Fruit fly (Drosophila melanogaster) whole organism, embryonic: ENCODE measurements around the gene CG32195.

Experiments used
- ATbp ChIP-seq: fragments of 200-800 bp; sonication (Bioruptor generic); optimal IDR thresholded peaks from 2 replicates; lab custom pipeline; 2017; ENCODE audit warnings: missing biosample characterization, mild to moderate bottlenecking, missing genetic modification characterization, missing genetic modification reagents
- Atf3 ChIP-seq: fragments of 200-800 bp; sonication (Bioruptor generic); optimal IDR thresholded peaks from 3 replicates; lab custom pipeline; 2016; ENCODE audit warnings: missing biosample characterization, missing genetic modification characterization
- Bdp1 ChIP-seq: fragments of 200-800 bp; sonication (Bioruptor generic); optimal IDR thresholded peaks from 3 replicates; lab custom pipeline; 2016; ENCODE audit warnings: missing biosample characterization, missing genetic modification characterization
- CG10147 ChIP-seq: fragments of 200-800 bp; sonication (Bioruptor generic); optimal IDR thresholded peaks from 2 replicates; lab custom pipeline; 2019; ENCODE audit warnings: missing biosample characterization, mild to moderate bottlenecking, missing genetic modification characterization, moderate library complexity
- CG10366 ChIP-seq: fragments of 200-800 bp; sonication (Bioruptor generic); IDR thresholded peaks from 2 replicates; pipeline ENCODE4 v1.3.6; 2022; ENCODE audit warnings: missing biosample characterization, missing genetic modification characterization
- CG11085 ChIP-seq: fragments of 200-800 bp; sonication (Bioruptor generic); IDR thresholded peaks from 2 replicates; pipeline ENCODE4 v1.3.6; 2022; ENCODE audit warnings: missing biosample characterization, missing genetic modification characterization
- CG11398 ChIP-seq: fragments of 200-800 bp; sonication (Bioruptor generic); optimal IDR thresholded peaks from 2 replicates; lab custom pipeline; 2016; ENCODE audit warnings: missing biosample characterization, missing genetic modification characterization
- CG11723 ChIP-seq: fragments of 200-800 bp; sonication (Bioruptor generic); optimal IDR thresholded peaks from 2 replicates; lab custom pipeline; 2017; ENCODE audit warnings: missing biosample characterization, mild to moderate bottlenecking, missing genetic modification characterization
- CG12391 ChIP-seq: fragments of 200-800 bp; sonication (Bioruptor generic); optimal IDR thresholded peaks from 3 replicates; lab custom pipeline; 2018; ENCODE audit warnings: missing biosample characterization, mild to moderate bottlenecking, missing genetic modification characterization, moderate library complexity
- CG12659 ChIP-seq: fragments of 200-800 bp; sonication (Bioruptor generic); optimal IDR thresholded peaks from 3 replicates; lab custom pipeline; 2017; ENCODE audit warnings: mild to moderate bottlenecking, missing biosample characterization, missing genetic modification reagents, missing genetic modification characterization
- CG13894 ChIP-seq: fragments of 200-800 bp; sonication (Bioruptor generic); optimal IDR thresholded peaks from 3 replicates; lab custom pipeline; 2018; ENCODE audit warnings: missing biosample characterization, mild to moderate bottlenecking, missing genetic modification characterization, moderate library complexity
- CG15269 ChIP-seq: fragments of 200-800 bp; sonication (Bioruptor generic); optimal IDR thresholded peaks from 2 replicates; lab custom pipeline; 2018; ENCODE audit warnings: missing biosample characterization, mild to moderate bottlenecking, missing genetic modification characterization, moderate library complexity
- CG17186 ChIP-seq: fragments of 200-800 bp; sonication (Bioruptor generic); optimal IDR thresholded peaks from 3 replicates; lab custom pipeline; 2017; ENCODE audit warnings: missing biosample characterization, missing genetic modification reagents, missing genetic modification characterization
- CG17361 ChIP-seq: fragments of 200-800 bp; sonication (Bioruptor generic); IDR thresholded peaks from 3 replicates; pipeline ENCODE4 v1.3.6; 2022; ENCODE audit warnings: missing biosample characterization, missing genetic modification characterization
- CG17568 ChIP-seq: fragments of 200-800 bp; sonication (Bioruptor generic); optimal IDR thresholded peaks from 2 replicates; lab custom pipeline; 2018; ENCODE audit warnings: missing biosample characterization, mild to moderate bottlenecking, missing genetic modification characterization, moderate library complexity
- CG1832 ChIP-seq: fragments of 200-800 bp; sonication (Bioruptor generic); optimal IDR thresholded peaks from 2 replicates; lab custom pipeline; 2017; ENCODE audit warnings: missing biosample characterization, mild to moderate bottlenecking, missing genetic modification characterization, inconsistent platforms
- CG30020 ChIP-seq: fragments of 200-800 bp; optimal IDR thresholded peaks from 2 replicates; lab custom pipeline; 2019; ENCODE audit warnings: missing biosample characterization, mild to moderate bottlenecking, missing genetic modification characterization, moderate library complexity
- CG30403 ChIP-seq: fragments of 200-800 bp; sonication (Bioruptor generic); optimal IDR thresholded peaks from 3 replicates; lab custom pipeline; 2016; ENCODE audit warnings: missing biosample characterization, missing genetic modification characterization
- CG31365 ChIP-seq: fragments of 200-800 bp; sonication (Bioruptor generic); optimal IDR thresholded peaks from 2 replicates; lab custom pipeline; 2018; ENCODE audit warnings: missing biosample characterization, mild to moderate bottlenecking, missing genetic modification characterization
- CG6254 ChIP-seq: fragments of 200-800 bp; sonication (Bioruptor generic); optimal IDR thresholded peaks from 3 replicates; lab custom pipeline; 2017; ENCODE audit warnings: mild to moderate bottlenecking, missing biosample characterization, missing genetic modification reagents, missing genetic modification characterization
- CG6654 ChIP-seq: fragments of 200-800 bp; sonication (Bioruptor generic); optimal IDR thresholded peaks from 2 replicates; lab custom pipeline; 2017; ENCODE audit warnings: missing biosample characterization, mild to moderate bottlenecking, missing genetic modification characterization
- CG7357 ChIP-seq: fragments of 200-800 bp; sonication (Bioruptor generic); IDR thresholded peaks from 3 replicates; pipeline ENCODE4 v1.3.6; 2022; ENCODE audit warnings: missing biosample characterization, missing genetic modification characterization
- CG7372 ChIP-seq: fragments of 200-800 bp; sonication (Bioruptor generic); IDR thresholded peaks from 2 replicates; pipeline ENCODE4 v1.3.6; 2022; ENCODE audit warnings: missing biosample characterization, missing genetic modification characterization
- CG9215 ChIP-seq: fragments of 200-800 bp; sonication (Bioruptor generic); IDR thresholded peaks from 2 replicates; pipeline ENCODE4 v1.3.6; 2022; ENCODE audit warnings: missing biosample characterization, missing genetic modification characterization
- Doc2 ChIP-seq: fragments of 200-800 bp; sonication (Bioruptor generic); IDR thresholded peaks from 2 replicates; pipeline ENCODE4 v1.3.6; 2022; ENCODE audit warnings: missing biosample characterization, missing genetic modification characterization
- Fer2 ChIP-seq: fragments of 200-800 bp; sonication (Bioruptor generic); optimal IDR thresholded peaks from 2 replicates; lab custom pipeline; 2018; ENCODE audit warnings: missing biosample characterization, mild to moderate bottlenecking, missing genetic modification characterization, moderate library complexity
- Lpt ChIP-seq: fragments of >200 bp; optimal IDR thresholded peaks from 2 replicates; lab custom pipeline; 2018; ENCODE audit warnings: missing biosample characterization, missing genetic modification characterization
- Med ChIP-seq: fragments of 200-800 bp; sonication (Bioruptor generic); peaks from one replicate; lab custom pipeline; 2016; ENCODE audit warnings: missing biosample characterization, missing genetic modification characterization, mild to moderate bottlenecking, inconsistent platforms, moderate library complexity
- Nf-YA ChIP-seq: fragments of 200-800 bp; sonication (Bioruptor generic); IDR thresholded peaks from 2 replicates; pipeline ENCODE4 v1.3.6; 2022; ENCODE audit warnings: missing biosample characterization, missing genetic modification characterization
- Nf-YB ChIP-seq: fragments of 200-800 bp; sonication (Bioruptor generic); optimal IDR thresholded peaks from 3 replicates; lab custom pipeline; 2019; ENCODE audit warnings: missing biosample characterization, mild to moderate bottlenecking, missing genetic modification characterization, moderate library complexity
- Ptx1 ChIP-seq: fragments of 200-800 bp; sonication (Bioruptor generic); IDR thresholded peaks from 2 replicates; pipeline ENCODE4 v1.3.6; 2022; ENCODE audit warnings: missing biosample characterization, missing genetic modification characterization
- Sox102F ChIP-seq: fragments of 200-800 bp; sonication (Bioruptor generic); optimal IDR thresholded peaks from 2 replicates; lab custom pipeline; 2018; ENCODE audit warnings: missing biosample characterization, mild to moderate bottlenecking, missing genetic modification characterization, moderate library complexity
- Ssrp ChIP-seq: fragments of 200-800 bp; sonication (Bioruptor generic); optimal IDR thresholded peaks from 2 replicates; lab custom pipeline; 2018; ENCODE audit warnings: missing biosample characterization, mild to moderate bottlenecking, missing genetic modification characterization, moderate library complexity
- Usf ChIP-seq: fragments of 200-800 bp; sonication (Bioruptor generic); optimal IDR thresholded peaks from 2 replicates; lab custom pipeline; 2017; ENCODE audit warnings: missing genotype, missing biosample characterization, missing genetic modification characterization
- Xrp1 ChIP-seq: fragments of 200-800 bp; sonication (Bioruptor generic); IDR thresholded peaks from 2 replicates; pipeline ENCODE4 v1.3.6; 2022; ENCODE audit warnings: missing biosample characterization, missing genetic modification characterization
- ab ChIP-seq: fragments of 200-800 bp; sonication (Bioruptor generic); optimal IDR thresholded peaks from 2 replicates; lab custom pipeline; 2016; ENCODE audit warnings: missing biosample characterization, missing genetic modification characterization
- caup ChIP-seq: fragments of 200-800 bp; sonication (Bioruptor generic); optimal IDR thresholded peaks from 3 replicates; lab custom pipeline; 2017; ENCODE audit warnings: missing biosample characterization, mild to moderate bottlenecking, missing genetic modification characterization, moderate library complexity; ENCODE audit not compliant: severe bottlenecking
- chn ChIP-seq: fragments of 200-800 bp; sonication (Bioruptor generic); optimal IDR thresholded peaks from 2 replicates; lab custom pipeline; 2016; ENCODE audit warnings: missing biosample characterization, missing genetic modification characterization
- dmrt99B ChIP-seq: fragments of 200-800 bp; sonication (Bioruptor generic); optimal IDR thresholded peaks from 2 replicates; lab custom pipeline; 2018; ENCODE audit warnings: missing biosample characterization, mild to moderate bottlenecking, missing genetic modification characterization, moderate library complexity
- eve ChIP-seq, 2 experiments: fragments of >200 bp; optimal IDR thresholded peaks; 2 replicates each; lab custom pipeline; 2017; ENCODE audit warnings: missing biosample characterization in 2 of 2, missing genetic modification characterization in 2 of 2
- exex ChIP-seq: fragments of 200-800 bp; sonication (Bioruptor generic); optimal IDR thresholded peaks from 4 replicates; lab custom pipeline; 2018; ENCODE audit warnings: missing biosample characterization, mild to moderate bottlenecking, missing genetic modification characterization, moderate library complexity
- grn ChIP-seq: fragments of 200-800 bp; sonication (Bioruptor generic); optimal IDR thresholded peaks from 3 replicates; lab custom pipeline; 2017; ENCODE audit warnings: missing biosample characterization, missing genetic modification characterization
- gro ChIP-seq: fragments of 200-800 bp; sonication (Bioruptor generic); optimal IDR thresholded peaks from 2 replicates; lab custom pipeline; 2016; ENCODE audit warnings: missing biosample characterization, missing genetic modification characterization
- jing ChIP-seq: fragments of 200-800 bp; sonication (Bioruptor generic); optimal IDR thresholded peaks from 2 replicates; lab custom pipeline; 2018; ENCODE audit warnings: missing biosample characterization, mild to moderate bottlenecking, missing genetic modification characterization
- lab ChIP-seq: fragments of 200-800 bp; sonication (Bioruptor generic); optimal IDR thresholded peaks from 3 replicates; lab custom pipeline; 2017; ENCODE audit warnings: missing biosample characterization, missing genetic modification characterization, mild to moderate bottlenecking, moderate library complexity, missing genetic modification reagents
- mam ChIP-seq: fragments of 200-800 bp; sonication (Bioruptor generic); optimal IDR thresholded peaks from 3 replicates; lab custom pipeline; 2016; ENCODE audit warnings: missing biosample characterization, missing genetic modification characterization
- org-1 ChIP-seq: fragments of 200-800 bp; sonication (Bioruptor generic); optimal IDR thresholded peaks from 2 replicates; lab custom pipeline; 2017; ENCODE audit warnings: missing biosample characterization, missing genetic modification characterization
- sima ChIP-seq: fragments of 200-800 bp; sonication (Bioruptor generic); optimal IDR thresholded peaks from 2 replicates; lab custom pipeline; 2016; ENCODE audit warnings: missing biosample characterization, missing genetic modification characterization
- slbo ChIP-seq: fragments of 200-800 bp; sonication (Bioruptor generic); IDR thresholded peaks from 2 replicates; pipeline ENCODE4 v1.3.6; 2022; ENCODE audit warnings: missing biosample characterization, missing genetic modification characterization
- unpg ChIP-seq: fragments of 200-800 bp; sonication (Bioruptor generic); optimal IDR thresholded peaks from 3 replicates; lab custom pipeline; 2018; ENCODE audit warnings: missing biosample characterization, mild to moderate bottlenecking, missing genetic modification characterization, moderate library complexity
- z ChIP-seq: fragments of 200-800 bp; sonication (Bioruptor generic); IDR thresholded peaks from 3 replicates; pipeline ENCODE4 v1.3.6; 2022; ENCODE audit warnings: missing biosample characterization, missing genetic modification characterization

The CG32195 gene

DNA sequence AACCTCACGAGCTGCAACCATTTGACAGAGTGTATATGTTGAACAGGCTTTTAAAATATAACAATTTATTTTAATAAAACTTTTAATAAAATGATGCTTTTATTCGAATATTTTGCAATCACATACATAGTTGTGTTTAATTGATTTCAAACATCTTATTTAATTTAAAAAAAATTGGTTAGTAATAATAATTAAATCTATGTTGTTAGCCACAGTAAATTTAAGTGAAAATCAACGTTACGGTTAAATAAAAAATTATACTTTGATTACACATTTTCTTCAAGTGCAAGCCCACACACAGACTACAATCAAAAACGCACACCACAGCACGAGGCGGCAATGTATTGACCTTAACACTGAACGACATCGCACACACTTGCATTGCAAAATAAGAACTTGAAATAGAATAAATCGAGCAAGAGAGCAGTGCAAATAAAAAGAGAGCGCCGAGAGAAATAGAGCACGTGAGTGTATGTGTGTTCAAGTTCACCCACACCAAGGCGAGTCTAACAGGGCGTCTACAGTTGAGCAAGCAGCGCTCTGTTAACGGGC, 49.7 kb upstream of the CG32195 start (continued):
- TF ChIP-seq CG15269 (tag; lab: Kevin White, UChicago) (peak; percentile 47), Med (GFP tag; lab: Kevin White, UChicago) (no peak), CG6654 (GFP tag; lab: Kevin White, UChicago) (no peak), Fer2 (no peak), Doc2 (GFP tag; lab: Robert Waterston, UW) (no peak), CG12659 (no peak), ab (GFP tag; lab: Kevin White, UChicago) (no peak), CG12391 (tag; lab: Kevin White, UChicago) (peak; percentile 56), gro (GFP tag; lab: Kevin White, UChicago) (no peak), CG7357 (GFP tag; lab: Robert Waterston, UW) (no peak), slbo (peak; percentile 46), CG9215 (GFP tag; lab: Robert Waterston, UW) (no peak), CG17186 (no peak), CG31365 (tag; lab: Kevin White, UChicago) (peak; percentile 68), Lpt (no peak), CG17568 (GFP tag; lab: Kevin White, UChicago) (no peak), Usf (GFP tag; lab: Kevin White, UChicago) (no peak), lab (GFP tag; lab: Kevin White, UChicago) (no peak), mam (no peak), z (GFP tag; lab: Robert Waterston, UW) (no peak), CG11085 (no peak), CG11723 (GFP tag; lab: Kevin White, UChicago) (no peak), org-1 (GFP tag; lab: Kevin White, UChicago) (no peak), exex (tag; lab: Kevin White, UChicago) (no peak), CG7372 (no peak), CG13894 (tag; lab: Kevin White, UChicago) (no peak), jing (GFP tag; lab: Kevin White, UChicago) (no peak), Xrp1 (peak; percentile 62; the same call in 1 of the 2 replicates), CG30403 (peak; percentile 36), caup (no peak), CG10147 (peak; percentile 7), Ptx1 (0 out of 2 replicates have a peak, but pooled peaks have one; percentile 24), Bdp1 (GFP tag; lab: Kevin White, UChicago) (no peak), Nf-YA (no peak), CG11398 (GFP tag; lab: Kevin White, UChicago) (no peak), Sox102F (GFP tag; lab: Kevin White, UChicago) (peak; percentile 21), eve (GFP tag; optimal IDR thresholded peaks at IDR 0.05; lab: Kevin White, UChicago) (peak in 1 of 2 experiments; percentile 20), Atf3 (GFP tag; lab: Kevin White, UChicago) (no peak), CG6254 (GFP tag; lab: Kevin White, UChicago) (no peak), Ssrp (tag; lab: Kevin White, UChicago) (no peak), sima (GFP tag; lab: Kevin White, UChicago) (no peak), dmrt99B (tag; lab: Kevin White, UChicago) (peak; percentile 31), CG1832 (GFP tag; lab: Kevin White, UChicago) (no peak), Nf-YB (GFP tag; lab: Kevin White, UChicago) (no peak), chn (GFP tag; lab: Kevin White, UChicago) (no peak), CG17361 (GFP tag; lab: Robert Waterston, UW) (peak; percentile 62; the same call in 2 of the 3 replicates), grn (GFP tag; lab: Kevin White, UChicago) (no peak), ATbp (no peak), unpg (peak; percentile 58), CG10366 (GFP tag; lab: Robert Waterston, UW) (peak; percentile 19; the same call in 1 of the 2 replicates), CG30020 (no peak)
